Fruit fly (Drosophila melanogaster): ENCODE measurements around the gene Pcyt1.

dm6 chr3L:1550914-1551313, 5.0 kb downstream of the Pcyt1 start:
- TF ChIP-seq CTCF (optimal IDR thresholded peaks at IDR 0.05) (no peak), CG8478 (optimal IDR thresholded peaks at IDR 0.05) (no peak)
